Worm (Caenorhabditis elegans) whole organism, young adult: ENCODE data around the gene rsp-7.

ENCODE experiments used
- B0336.3 ChIP-seq: fragments of 200-800 bp; sonication (Bioruptor generic); IDR thresholded peaks from 2 replicates; pipeline ENCODE4 v1.3.6; 2022; ENCODE audit warnings: missing genetic modification characterization, missing compliant biosample characterization
- D2030.7 ChIP-seq: fragments of 200-800 bp; sonication (Bioruptor generic); IDR thresholded peaks from 2 replicates; pipeline ENCODE4 v1.3.6; 2022; ENCODE audit warnings: missing genetic modification reagents, missing genetic modification characterization, missing compliant biosample characterization
- F10E7.11 ChIP-seq: sonication (generic microtip); optimal IDR thresholded peaks from 2 replicates; lab custom pipeline; 2017; ENCODE audit warnings: mild to moderate bottlenecking, missing genetic modification characterization, moderate library complexity, missing compliant biosample characterization
- F33H1.4 ChIP-seq: fragments of 200-800 bp; sonication (Bioruptor generic); IDR thresholded peaks from 2 replicates; pipeline ENCODE4 v1.3.6; 2022; ENCODE audit warnings: missing genetic modification reagents, missing genetic modification characterization, missing compliant biosample characterization
- F49E8.2 ChIP-seq: sonication (generic microtip); optimal IDR thresholded peaks from 3 replicates; lab custom pipeline; 2017; ENCODE audit warnings: missing genetic modification characterization, mild to moderate bottlenecking, missing compliant biosample characterization, antibody characterized with exemption, moderate library complexity; ENCODE audit not compliant: insufficient read depth
- K11D2.4 ChIP-seq: fragments of 200-800 bp; sonication (Bioruptor generic); IDR thresholded peaks from 2 replicates; pipeline ENCODE4 v1.3.6; 2022; ENCODE audit warnings: missing genetic modification reagents, missing genetic modification characterization, missing compliant biosample characterization
- Y53F4B.3 ChIP-seq: fragments of 200-800 bp; sonication (Bioruptor generic); IDR thresholded peaks from 2 replicates; pipeline ENCODE4 v1.3.6; 2022; ENCODE audit warnings: missing genetic modification reagents, missing genetic modification characterization, missing compliant biosample characterization
- Y79H2A.3 ChIP-seq: fragments of 200-800 bp; sonication (Bioruptor generic); conservative IDR thresholded peaks from 2 replicates; pipeline ENCODE4 v1.3.6; 2022; ENCODE audit warnings: missing genetic modification reagents, missing genetic modification characterization, missing compliant biosample characterization
- ZK185.1 ChIP-seq: sonication (generic microtip); optimal IDR thresholded peaks from 2 replicates; lab custom pipeline; 2016; ENCODE audit warnings: mild to moderate bottlenecking, missing genetic modification characterization, missing compliant biosample characterization; ENCODE audit not compliant: poor library complexity, severe bottlenecking
- akir-1 ChIP-seq: fragments of 200-800 bp; sonication (Bioruptor generic); optimal IDR thresholded peaks from 2 replicates; lab custom pipeline; 2018; ENCODE audit warnings: mild to moderate bottlenecking, missing genetic modification characterization, moderate library complexity, missing compliant biosample characterization
- aptf-2 ChIP-seq: fragments of 200-800 bp; sonication (Bioruptor generic); conservative IDR thresholded peaks from 2 replicates; pipeline ENCODE4 v1.3.6; 2022; ENCODE audit warnings: missing genetic modification reagents, missing genetic modification characterization, missing compliant biosample characterization
- atf-7 ChIP-seq: sonication (generic microtip); optimal IDR thresholded peaks from 2 replicates; lab custom pipeline; 2017; ENCODE audit warnings: mild to moderate bottlenecking, missing genetic modification characterization, missing compliant biosample characterization
- ceh-58 ChIP-seq: fragments of 200-800 bp; sonication (Bioruptor generic); IDR thresholded peaks from 2 replicates; pipeline ENCODE4 v1.3.6; 2022; ENCODE audit warnings: missing genetic modification characterization, missing compliant biosample characterization
- ekl-4 ChIP-seq: fragments of 200-800 bp; sonication (Bioruptor generic); IDR thresholded peaks from 2 replicates; pipeline ENCODE4 v1.3.6; 2022; ENCODE audit warnings: missing genetic modification reagents, missing genetic modification characterization, missing compliant biosample characterization
- gei-17 ChIP-seq: fragments of 200-800 bp; sonication (Bioruptor generic); optimal IDR thresholded peaks from 2 replicates; lab custom pipeline; 2018; ENCODE audit warnings: mild to moderate bottlenecking, missing genetic modification characterization, missing compliant biosample characterization
- hmg-1.2 ChIP-seq: fragments of 200-800 bp; sonication (Bioruptor generic); IDR thresholded peaks from 2 replicates; pipeline ENCODE4 v1.3.6; 2022; ENCODE audit warnings: missing genetic modification reagents, missing genetic modification characterization, missing compliant biosample characterization
- hrde-1 ChIP-seq: sonication (generic microtip); optimal IDR thresholded peaks from 2 replicates; lab custom pipeline; 2016; ENCODE audit warnings: missing genetic modification characterization, mild to moderate bottlenecking, missing compliant biosample characterization, moderate library complexity, missing genotype, missing genetic modification reagents, borderline replicate concordance
- lag-1 ChIP-seq: fragments of 200-800 bp; sonication (Bioruptor generic); IDR thresholded peaks from 2 replicates; pipeline ENCODE4 v1.3.6; 2022; ENCODE audit warnings: missing genetic modification reagents, missing genetic modification characterization, missing compliant biosample characterization
- let-526 ChIP-seq: fragments of 200-800 bp; sonication (Bioruptor generic); IDR thresholded peaks from 2 replicates; pipeline ENCODE4 v1.3.6; 2022; ENCODE audit warnings: missing genetic modification reagents, missing genetic modification characterization, missing compliant biosample characterization
- lin-35 ChIP-seq, 3 experiments: fragments of 150-350 bp in 2 of 3; sonication (generic microtip) in 1 of 3; optimal IDR thresholded peaks; 2 replicates each; lab custom pipeline; 2014 to 2018; ENCODE audit warnings: missing biosample characterization in 3 of 3, missing genetic modification characterization in 3 of 3, missing genetic modification reagents in 3 of 3
- lin-54 ChIP-seq: fragments of 200-800 bp; sonication (Bioruptor generic); optimal IDR thresholded peaks from 2 replicates; lab custom pipeline; 2018; ENCODE audit warnings: mild to moderate bottlenecking, missing genetic modification characterization, missing compliant biosample characterization
- lir-1 ChIP-seq: fragments of 200-800 bp; sonication (Bioruptor generic); conservative IDR thresholded peaks from 2 replicates; pipeline ENCODE4 v1.3.6; 2022; ENCODE audit warnings: missing genetic modification reagents, missing genetic modification characterization, missing compliant biosample characterization
- lsl-1 ChIP-seq: fragments of 200-800 bp; sonication (Bioruptor generic); optimal IDR thresholded peaks from 2 replicates; lab custom pipeline; 2018; ENCODE audit warnings: mild to moderate bottlenecking, missing genetic modification characterization, moderate library complexity, missing compliant biosample characterization
- madf-10 ChIP-seq: sonication (generic microtip); optimal IDR thresholded peaks from 2 replicates; lab custom pipeline; 2016; ENCODE audit warnings: mild to moderate bottlenecking, missing genetic modification characterization, missing compliant biosample characterization
- nfyb-1 ChIP-seq: fragments of 200-800 bp; sonication (Bioruptor generic); IDR thresholded peaks from 2 replicates; pipeline ENCODE4 v1.3.6; 2022; ENCODE audit warnings: missing genetic modification reagents, missing genetic modification characterization, missing compliant biosample characterization
- nhr-179 ChIP-seq: sonication (generic microtip); optimal IDR thresholded peaks from 2 replicates; lab custom pipeline; 2016; ENCODE audit warnings: mild to moderate bottlenecking, missing genetic modification characterization, missing compliant biosample characterization
- nhr-80 ChIP-seq: sonication (generic microtip); optimal IDR thresholded peaks from 2 replicates; lab custom pipeline; 2016; ENCODE audit warnings: missing genetic modification characterization, missing compliant biosample characterization
- pha-4 ChIP-seq: fragments of 150-350 bp; sonication (generic microtip); optimal IDR thresholded peaks from 2 replicates; lab custom pipeline; 2014; ENCODE audit warnings: missing biosample characterization, missing genetic modification reagents, missing genetic modification characterization
- repo-1 ChIP-seq: sonication (generic microtip); optimal IDR thresholded peaks from 2 replicates; lab custom pipeline; 2017; ENCODE audit warnings: mild to moderate bottlenecking, missing genetic modification characterization, missing compliant biosample characterization
- sdz-38 ChIP-seq: sonication (generic microtip); optimal IDR thresholded peaks from 2 replicates; lab custom pipeline; 2016; ENCODE audit warnings: missing genotype, missing genetic modification characterization, missing compliant biosample characterization
- snpc-1.3 ChIP-seq: sonication (generic microtip); optimal IDR thresholded peaks from 2 replicates; lab custom pipeline; 2017; ENCODE audit warnings: missing genetic modification characterization, mild to moderate bottlenecking, missing compliant biosample characterization, antibody characterized with exemption, moderate library complexity, missing genotype, missing genetic modification reagents; ENCODE audit not compliant: insufficient read depth
- snpc-4 ChIP-seq, 5 experiments: fragments of 150-350 bp in 1 of 5; sonication (generic microtip) in 4 of 5; optimal IDR thresholded peaks; 2 replicates each; lab custom pipeline; 2014 to 2018; ENCODE audit warnings: missing genetic modification characterization in 5 of 5, missing biosample characterization in 3 of 5, antibody characterized with exemption in 2 of 5, mild to moderate bottlenecking in 2 of 5, missing compliant biosample characterization in 2 of 5, missing genotype in 2 of 5, moderate library complexity in 2 of 5, missing genetic modification reagents in 1 of 5
- tbx-9 ChIP-seq: sonication (generic microtip); optimal IDR thresholded peaks from 2 replicates; lab custom pipeline; 2016; ENCODE audit warnings: borderline replicate concordance, missing genetic modification characterization, inconsistent platforms, missing compliant biosample characterization
- unc-130 ChIP-seq: sonication (generic microtip); optimal IDR thresholded peaks from 2 replicates; lab custom pipeline; 2016; ENCODE audit warnings: missing genetic modification reagents, missing genetic modification characterization, missing compliant biosample characterization
- unc-62 ChIP-seq: fragments of 150-350 bp; optimal IDR thresholded peaks from 2 replicates; lab custom pipeline; 2014; ENCODE audit warnings: missing biosample characterization, missing genetic modification reagents, missing genetic modification characterization
- ztf-28 ChIP-seq: fragments of 200-800 bp; sonication (Bioruptor generic); IDR thresholded peaks from 2 replicates; pipeline ENCODE4 v1.3.6; 2022; ENCODE audit warnings: missing genetic modification reagents, missing genetic modification characterization, missing compliant biosample characterization

rsp-7 gene

ce11 chrII:10680130-10680529, 21.1 kb downstream of the rsp-7 start:
- TF ChIP-seq madf-10 (tag; lab: Kevin White, UChicago) (no peak), lir-1 (GFP tag; lab: Robert Waterston, UW) (no peak), unc-130 (GFP tag; lab: Kevin White, UChicago) (no peak), snpc-1.3 (no peak), tbx-9 (tag; lab: Kevin White, UChicago) (no peak), lsl-1 (GFP tag; lab: Kevin White, UChicago) (no peak), unc-62 (no peak), nfyb-1 (GFP tag; lab: Robert Waterston, UW) (no peak), F33H1.4 (no peak), ztf-28 (GFP tag; lab: Robert Waterston, UW) (no peak), lin-35 (GFP tag; optimal IDR thresholded peaks at IDR 0.05; lab: Kevin White, UChicago) (no peak), ekl-4 (no peak), Y53F4B.3 (GFP tag; lab: Robert Waterston, UW) (no peak)

- TF ChIP-seq hrde-1 (tag; lab: Kevin White, UChicago): no peak
- TF ChIP-seq let-526 (GFP tag; lab: Robert Waterston, UW): no peak
- no peak for TF ChIP-seq lin-54
- no peak for TF ChIP-seq nhr-179 (tag; lab: Kevin White, UChicago)
- no peak for TF ChIP-seq snpc-4 (GFP tag; optimal IDR thresholded peaks at IDR 0.05; lab: Kevin White, UChicago)
- TF ChIP-seq snpc-4 (tag; optimal IDR thresholded peaks at IDR 0.05; lab: Kevin White, UChicago): no peak
- TF ChIP-seq Y79H2A.3: no peak
- TF ChIP-seq repo-1: no peak
- TF ChIP-seq snpc-1.3: no peak
- no peak for TF ChIP-seq gei-17 (GFP tag; lab: Kevin White, UChicago)
- no peak for TF ChIP-seq D2030.7
- TF ChIP-seq lsl-1 (GFP tag; lab: Kevin White, UChicago): no peak
- TF ChIP-seq sdz-38 (tag; lab: Kevin White, UChicago): no peak
- no peak for TF ChIP-seq pha-4
- no peak for TF ChIP-seq lag-1 (GFP tag; lab: Robert Waterston, UW)
- TF ChIP-seq ceh-58 (GFP tag; lab: Robert Waterston, UW): no peak
- TF ChIP-seq F10E7.11 (tag; lab: Kevin White, UChicago): no peak
- no peak for TF ChIP-seq ZK185.1 (tag; lab: Kevin White, UChicago)
- no peak for TF ChIP-seq B0336.3 (GFP tag; lab: Robert Waterston, UW)
Measured at ce11 chrII:10680614-10681013, 21.6 kb downstream of the rsp-7 start.

ce11 chrII:10684954-10685353, 25.9 kb downstream of the rsp-7 start:
- TF ChIP-seq K11D2.4 (GFP tag; lab: Robert Waterston, UW) (no peak), atf-7 (tag; lab: Kevin White, UChicago) (no peak), Y53F4B.3 (GFP tag; lab: Robert Waterston, UW) (no peak), lir-1 (GFP tag; lab: Robert Waterston, UW) (no peak), akir-1 (GFP tag; lab: Kevin White, UChicago) (no peak), aptf-2 (GFP tag; lab: Robert Waterston, UW) (no peak)

ce11 chrII:10693655-10694054, 34.6 kb downstream of the rsp-7 start, which contains the start of gene gbh-1:
gbh-1 (minus strand) TSS chrII:10693803.
- TF ChIP-seq F49E8.2 (tag; lab: Kevin White, UChicago) (no peak), nhr-80 (tag; lab: Kevin White, UChicago) (peak; percentile 26), D2030.7 (no peak), hmg-1.2 (GFP tag; lab: Robert Waterston, UW) (0 out of 2 replicates have a peak, but pooled peaks have one; percentile 8)
